Worm (Caenorhabditis elegans) whole organism, L1 larva: ENCODE results near the gene F47G3.1.

Experiments used
- C34B4.2 ChIP-seq: sonication (generic microtip); optimal IDR thresholded peaks from 2 replicates; lab custom pipeline; 2017; ENCODE audit warnings: mild to moderate bottlenecking, missing genetic modification characterization, missing compliant biosample characterization
- lin-13 ChIP-seq: fragments of 150-350 bp; optimal IDR thresholded peaks from 2 replicates; lab custom pipeline; 2014; ENCODE audit warnings: missing biosample characterization, missing genetic modification reagents, missing genetic modification characterization

- TF ChIP-seq lin-13: no peak
- no peak for TF ChIP-seq C34B4.2 (tag; lab: Kevin White, UChicago)
These were observed 25.4 kb downstream of the F47G3.1 start for ce11 chrX:2410978-2411377.
